Fruit fly (Drosophila melanogaster): ENCODE data around the gene CG13733.

The CG13733 gene

DNA sequence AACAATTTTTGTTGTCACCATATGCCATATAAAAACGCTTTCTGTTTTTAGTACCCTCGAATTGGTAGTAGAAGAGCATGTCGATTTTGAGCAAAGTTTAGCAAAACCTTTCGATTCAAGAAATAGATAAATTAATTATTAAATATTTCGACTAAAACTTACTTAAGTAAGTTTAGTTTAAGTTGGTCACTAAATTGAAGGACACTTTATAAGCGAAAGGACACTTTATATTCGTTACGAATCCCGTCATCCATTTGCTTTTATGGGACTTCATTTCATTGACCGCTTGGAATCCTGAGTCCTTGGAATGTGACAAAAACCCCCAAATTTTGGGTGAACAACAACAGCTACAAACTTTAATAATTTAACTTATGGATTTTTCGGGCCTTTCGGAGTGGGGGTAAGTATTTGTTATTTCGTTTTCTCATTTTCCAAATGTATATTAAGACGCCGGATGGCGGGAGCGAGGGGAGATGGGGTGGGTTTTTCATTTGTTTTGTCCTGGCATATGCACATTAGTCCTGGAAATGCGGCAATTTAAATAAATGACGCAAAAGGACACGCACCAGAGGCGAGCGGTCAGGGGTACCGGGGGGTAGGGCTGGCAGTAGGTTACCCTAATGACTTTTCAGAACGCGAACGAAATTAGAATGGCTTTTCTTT, 19.7 kb downstream of the CG13733 start (continued):
- TF ChIP-seq Med (GFP tag) (peak; percentile 58), vfl (GFP tag; optimal IDR thresholded peaks at IDR 0.05) (no peak), ems (GFP tag; optimal IDR thresholded peaks at IDR 0.05) (no peak), YL-1 (GFP tag; optimal IDR thresholded peaks at IDR 0.05) (no peak), ci (GFP tag; IDR thresholded peaks at IDR 0.05) (0 out of 3 replicates have a peak, but pooled peaks have one; percentile 50), ash1 (GFP tag; optimal IDR thresholded peaks at IDR 0.05) (no peak), CG14050 (GFP tag; IDR thresholded peaks at IDR 0.05) (peak; percentile 49; the same call in 2 of the 3 replicates), Asciz (GFP tag; optimal IDR thresholded peaks at IDR 0.05) (peak; percentile 25), Dref (GFP tag; IDR thresholded peaks at IDR 0.05) (no peak), tap (tag; optimal IDR thresholded peaks at IDR 0.05) (peak; percentile 10), CG4404 (GFP tag; IDR thresholded peaks at IDR 0.05) (0 out of 2 replicates have a peak, but pooled peaks have one; percentile 26), CG12071 (GFP tag; optimal IDR thresholded peaks at IDR 0.05) (no peak), CG11247 (GFP tag; IDR thresholded peaks at IDR 0.05) (no peak), CG2875 (GFP tag; optimal IDR thresholded peaks at IDR 0.05) (no peak), Rx (GFP tag; IDR thresholded peaks at IDR 0.05) (no peak), Gug (GFP tag; IDR thresholded peaks at IDR 0.05) (peak; percentile 35; the same call in 1 of the 4 replicates), CG4617 (GFP tag; optimal IDR thresholded peaks at IDR 0.05; ENCODE audit: borderline replicate concordance) (no peak), CG13894 (tag; optimal IDR thresholded peaks at IDR 0.05) (no peak), kah (GFP tag; optimal IDR thresholded peaks at IDR 0.05) (no peak), CG11456 (GFP tag; IDR thresholded peaks at IDR 0.05) (no peak), Usf (GFP tag; optimal IDR thresholded peaks at IDR 0.05) (no peak), MTF-1 (GFP tag; optimal IDR thresholded peaks at IDR 0.05; ENCODE audit: borderline replicate concordance) (no peak), grau (tag; optimal IDR thresholded peaks at IDR 0.05) (peak; percentile 48), Lhr (GFP tag; optimal IDR thresholded peaks at IDR 0.05) (no peak), Camta (GFP tag; optimal IDR thresholded peaks at IDR 0.05) (no peak), dati (GFP tag; IDR thresholded peaks at IDR 0.05) (no peak), CG15601 (tag; optimal IDR thresholded peaks at IDR 0.05) (peak; percentile 4), CG11504 (tag; optimal IDR thresholded peaks at IDR 0.05) (peak; percentile 59), gt (GFP tag; IDR thresholded peaks at IDR 0.05) (no peak), run (tag; optimal IDR thresholded peaks at IDR 0.05) (no peak), Atf-2 (GFP tag; optimal IDR thresholded peaks at IDR 0.05) (no peak), H2.0 (GFP tag; IDR thresholded peaks at IDR 0.05) (no peak), CG5953 (GFP tag; IDR thresholded peaks at IDR 0.05) (no peak), CG12942 (GFP tag; optimal IDR thresholded peaks at IDR 0.05) (peak; percentile 3), CG16815 (GFP tag; optimal IDR thresholded peaks at IDR 0.05) (peak; percentile 3), unpg (GFP tag; optimal IDR thresholded peaks at IDR 0.05) (peak; percentile 39), Dp (GFP tag; optimal IDR thresholded peaks at IDR 0.05) (no peak), pum (GFP tag; optimal IDR thresholded peaks at IDR 0.05) (no peak), CG3995 (GFP tag; optimal IDR thresholded peaks at IDR 0.05) (no peak), Ptx1 (GFP tag; IDR thresholded peaks at IDR 0.05) (peak; percentile 41; the same call in 1 of the 2 replicates), tll (GFP tag; optimal IDR thresholded peaks at IDR 0.05) (no peak), CG13775 (GFP tag; optimal IDR thresholded peaks at IDR 0.05) (peak; percentile 7), gcm (GFP tag; optimal IDR thresholded peaks at IDR 0.05) (no peak), grn (GFP tag; optimal IDR thresholded peaks at IDR 0.05) (no peak), CG17912 (GFP tag; optimal IDR thresholded peaks at IDR 0.05) (no peak), Hr39 (optimal IDR thresholded peaks at IDR 0.05) (no peak), gsb-n (tag; optimal IDR thresholded peaks at IDR 0.05) (no peak), gcm2 (GFP tag; optimal IDR thresholded peaks at IDR 0.05) (no peak), dmrt11E (tag; optimal IDR thresholded peaks at IDR 0.05) (peak; percentile 42), CG3838 (GFP tag; optimal IDR thresholded peaks at IDR 0.05) (no peak), ttk (GFP tag; IDR thresholded peaks at IDR 0.05) (no peak)
